Worm (Caenorhabditis elegans) whole organism, L3 larva: ENCODE data around the gene bath-10.

Experiments
- R02D3.7 ChIP-seq: fragments of 150-350 bp; optimal IDR thresholded peaks from 2 replicates; lab custom pipeline; 2014; ENCODE audit warnings: missing biosample characterization, missing genetic modification characterization
- ama-1 ChIP-seq: fragments of 150-350 bp; optimal IDR thresholded peaks from 2 replicates; lab custom pipeline; 2018
- elt-1 ChIP-seq: fragments of 150-350 bp; optimal IDR thresholded peaks from 2 replicates; lab custom pipeline; 2014; ENCODE audit warnings: missing biosample characterization, missing genetic modification characterization
- mdl-1 ChIP-seq: fragments of 150-350 bp; optimal IDR thresholded peaks from 2 replicates; lab custom pipeline; 2014; ENCODE audit warnings: missing biosample characterization, missing genetic modification characterization
- nhr-43 ChIP-seq: sonication (generic microtip); optimal IDR thresholded peaks from 2 replicates; lab custom pipeline; 2016; ENCODE audit warnings: mild to moderate bottlenecking, missing genetic modification characterization, missing compliant biosample characterization; ENCODE audit not compliant: poor library complexity, severe bottlenecking
- unc-39 ChIP-seq: sonication (generic microtip); optimal IDR thresholded peaks from 4 replicates; lab custom pipeline; 2017; ENCODE audit warnings: missing biosample characterization, missing genetic modification characterization

DNA sequence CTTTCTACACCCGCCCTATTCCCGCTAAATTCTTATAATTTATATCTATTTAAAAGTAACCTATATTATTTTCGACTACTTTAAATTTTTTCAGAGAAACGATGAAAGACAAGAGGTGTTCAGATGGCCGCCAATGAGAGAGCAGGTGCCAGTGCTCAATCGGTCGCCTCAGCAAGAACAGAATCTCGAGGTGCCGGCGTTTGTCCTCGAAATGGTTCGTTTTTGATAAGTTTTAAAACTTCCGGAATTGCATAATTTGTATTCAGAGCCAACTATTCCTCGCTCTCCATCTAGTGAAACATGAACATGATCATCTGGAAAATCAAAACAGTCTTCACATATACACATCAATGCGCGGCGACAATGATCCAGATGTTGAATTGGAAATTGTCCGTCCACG lies 3.9 kb upstream of the bath-10 start, which contains the start of gene bath-23:
- TF ChIP-seq R02D3.7 (tag; lab: Kevin White, UChicago) (no peak), ama-1 (lab: Kevin White, UChicago) (no peak), unc-39 (tag; lab: Kevin White, UChicago) (no peak), elt-1 (tag; lab: Kevin White, UChicago) (no peak), nhr-43 (tag; lab: Kevin White, UChicago) (no peak), mdl-1 (tag; lab: Kevin White, UChicago) (no peak)
